Worm (Caenorhabditis elegans) whole organism, L4 larva: Measurements from ENCODE around the gene str-47.

Experiments
- F10B5.3 ChIP-seq: sonication (generic microtip); optimal IDR thresholded peaks from 2 replicates; lab custom pipeline; 2016; ENCODE audit warnings: mild to moderate bottlenecking, missing genetic modification characterization, missing compliant biosample characterization
- F26F4.8 ChIP-seq: fragments of 200-800 bp; sonication (Bioruptor generic); conservative IDR thresholded peaks from 2 replicates; pipeline ENCODE4 v1.3.6; 2022; ENCODE audit warnings: missing genetic modification characterization, missing compliant biosample characterization
- R02D3.7 ChIP-seq: fragments of 150-350 bp; sonication (generic microtip); optimal IDR thresholded peaks from 3 replicates; lab custom pipeline; 2014; ENCODE audit warnings: missing biosample characterization, missing genetic modification characterization
- T26A8.4 ChIP-seq: fragments of 200-800 bp; sonication (Bioruptor generic); IDR thresholded peaks from 2 replicates; pipeline ENCODE4 v1.3.6; 2022; ENCODE audit warnings: missing genetic modification characterization, missing compliant biosample characterization
- Y105C5A.15 ChIP-seq: fragments of 200-800 bp; sonication (Bioruptor generic); IDR thresholded peaks from 2 replicates; pipeline ENCODE4 v1.3.6; 2022; ENCODE audit warnings: missing genetic modification characterization, missing compliant biosample characterization
- ZK337.2 ChIP-seq: fragments of 200-800 bp; sonication (Bioruptor generic); IDR thresholded peaks from 2 replicates; pipeline ENCODE4 v1.3.6; 2022; ENCODE audit warnings: missing genetic modification reagents, missing genetic modification characterization, missing compliant biosample characterization
- aha-1 ChIP-seq: fragments of 150-350 bp; peaks from one replicate; lab custom pipeline; 2014; ENCODE audit warnings: missing biosample characterization, missing genetic modification characterization
- aly-2 ChIP-seq: sonication (generic microtip); optimal IDR thresholded peaks from 2 replicates; lab custom pipeline; 2018; ENCODE audit warnings: missing biosample characterization, missing genetic modification characterization
- arid-1 ChIP-seq: fragments of 200-800 bp; sonication (Bioruptor generic); conservative IDR thresholded peaks from 2 replicates; pipeline ENCODE4 v1.3.6; 2022; ENCODE audit warnings: missing genetic modification reagents, missing genetic modification characterization, missing compliant biosample characterization
- attf-4 ChIP-seq: sonication (generic microtip); optimal IDR thresholded peaks from 3 replicates; lab custom pipeline; 2017; ENCODE audit warnings: missing biosample characterization, missing genetic modification characterization
- ceh-20 ChIP-seq: fragments of 200-800 bp; sonication (Bioruptor generic); IDR thresholded peaks from 2 replicates; pipeline ENCODE4 v1.3.6; 2022; ENCODE audit warnings: missing genetic modification reagents, missing genetic modification characterization, missing compliant biosample characterization
- ceh-28 ChIP-seq: fragments of 150-350 bp; optimal IDR thresholded peaks from 2 replicates; lab custom pipeline; 2014; ENCODE audit warnings: missing biosample characterization, missing genetic modification reagents, missing genetic modification characterization
- ctbp-1 ChIP-seq: fragments of 200-800 bp; sonication (Bioruptor generic); IDR thresholded peaks from 2 replicates; pipeline ENCODE4 v1.3.6; 2022; ENCODE audit warnings: missing genetic modification reagents, missing genetic modification characterization, missing compliant biosample characterization
- daf-19 ChIP-seq: fragments of 200-800 bp; sonication (Bioruptor generic); conservative IDR thresholded peaks from 2 replicates; pipeline ENCODE4 v1.3.6; 2022; ENCODE audit warnings: missing genetic modification characterization, missing compliant biosample characterization
- dmd-9 ChIP-seq: fragments of 200-800 bp; sonication (Bioruptor generic); IDR thresholded peaks from 2 replicates; pipeline ENCODE4 v1.3.6; 2022; ENCODE audit warnings: missing genetic modification reagents, missing genetic modification characterization, missing compliant biosample characterization
- dpl-1 ChIP-seq: fragments of 150-350 bp; optimal IDR thresholded peaks from 2 replicates; lab custom pipeline; 2014; ENCODE audit warnings: missing biosample characterization, missing genetic modification reagents, missing genetic modification characterization
- dve-1 ChIP-seq: sonication (generic microtip); optimal IDR thresholded peaks from 2 replicates; lab custom pipeline; 2017; ENCODE audit warnings: antibody characterized with exemption, mild to moderate bottlenecking, missing genetic modification characterization, missing compliant biosample characterization; ENCODE audit not compliant: insufficient read depth
- egl-27 ChIP-seq: sonication (generic microtip); optimal IDR thresholded peaks from 3 replicates; lab custom pipeline; 2017; ENCODE audit warnings: missing biosample characterization, missing genetic modification reagents, missing genetic modification characterization
- fkh-10 ChIP-seq: fragments of 150-350 bp; optimal IDR thresholded peaks from 2 replicates; lab custom pipeline; 2014; ENCODE audit warnings: missing biosample characterization, missing genetic modification reagents, missing genetic modification characterization
- jun-1 ChIP-seq: fragments of 150-350 bp; optimal IDR thresholded peaks from 2 replicates; lab custom pipeline; 2014; ENCODE audit warnings: missing biosample characterization, missing genetic modification reagents, missing genetic modification characterization
- lsy-2 ChIP-seq, 2 experiments: fragments of 150-350 bp in 1 of 2; sonication (generic microtip) in 1 of 2; optimal IDR thresholded peaks; 2 replicates each; lab custom pipeline; 2014 to 2017; ENCODE audit warnings: missing biosample characterization in 2 of 2, missing genetic modification characterization in 2 of 2
- madf-5 ChIP-seq, 2 experiments: fragments of 200-800 bp; sonication (Bioruptor generic); IDR thresholded peaks; 2 replicates each; pipeline ENCODE4 v1.3.6; 2022; ENCODE audit warnings: missing compliant biosample characterization in 2 of 2, missing genetic modification characterization in 2 of 2
- madf-9 ChIP-seq: fragments of 200-800 bp; sonication (Bioruptor generic); conservative IDR thresholded peaks from 2 replicates; pipeline ENCODE4 v1.3.6; 2022; ENCODE audit warnings: missing genetic modification reagents, missing genetic modification characterization, missing compliant biosample characterization
- mdt-29 ChIP-seq: fragments of 200-800 bp; sonication (Bioruptor generic); IDR thresholded peaks from 2 replicates; pipeline ENCODE4 v1.3.6; 2022; ENCODE audit warnings: missing genetic modification reagents, missing genetic modification characterization, missing compliant biosample characterization
- mes-2 ChIP-seq: sonication (generic microtip); optimal IDR thresholded peaks from 2 replicates; lab custom pipeline; 2016; ENCODE audit warnings: missing genotype, mild to moderate bottlenecking, missing genetic modification characterization, missing compliant biosample characterization; ENCODE audit not compliant: poor library complexity, severe bottlenecking
- mxl-2 ChIP-seq: fragments of 200-800 bp; sonication (Bioruptor generic); conservative IDR thresholded peaks from 2 replicates; pipeline ENCODE4 v1.3.6; 2022; ENCODE audit warnings: missing genetic modification reagents, missing genetic modification characterization, missing compliant biosample characterization
- nhr-11 ChIP-seq: fragments of 150-350 bp; optimal IDR thresholded peaks from 2 replicates; lab custom pipeline; 2014; ENCODE audit warnings: missing biosample characterization, missing genetic modification characterization
- nhr-28 ChIP-seq: fragments of 150-350 bp; optimal IDR thresholded peaks from 2 replicates; lab custom pipeline; 2014; ENCODE audit warnings: missing biosample characterization, missing genetic modification characterization
- nhr-42 ChIP-seq: fragments of 200-800 bp; sonication (Bioruptor generic); IDR thresholded peaks from 2 replicates; pipeline ENCODE4 v1.3.6; 2022; ENCODE audit warnings: missing genetic modification characterization, missing compliant biosample characterization
- nhr-48 ChIP-seq: sonication (generic microtip); optimal IDR thresholded peaks from 2 replicates; lab custom pipeline; 2016; ENCODE audit warnings: mild to moderate bottlenecking, missing genetic modification characterization, missing compliant biosample characterization
- pha-4 ChIP-seq, 2 experiments: fragments of 150-350 bp in 1 of 2; fragments of 200-800 bp in 1 of 2; sonication (Bioruptor generic) in 1 of 2; IDR thresholded peaks in 1 of 2; optimal IDR thresholded peaks in 1 of 2; 2 replicates each; pipeline versions ENCODE4 v1.3.6 to Lab custom; 2014 to 2022; ENCODE audit warnings: missing genetic modification characterization in 2 of 2, missing genetic modification reagents in 2 of 2, missing biosample characterization in 1 of 2, missing compliant biosample characterization in 1 of 2
- php-3 ChIP-seq: fragments of 200-800 bp; sonication (Bioruptor generic); IDR thresholded peaks from 2 replicates; pipeline ENCODE4 v1.3.6; 2022; ENCODE audit warnings: missing genetic modification reagents, missing genetic modification characterization, missing compliant biosample characterization
- set-16 ChIP-seq: fragments of 200-800 bp; sonication (Bioruptor generic); IDR thresholded peaks from 2 replicates; pipeline ENCODE4 v1.3.6; 2022; ENCODE audit warnings: missing genetic modification reagents, missing genetic modification characterization, missing compliant biosample characterization
- snpc-4 ChIP-seq: fragments of 150-350 bp; optimal IDR thresholded peaks from 2 replicates; lab custom pipeline; 2014; ENCODE audit warnings: missing biosample characterization, missing genetic modification characterization
- spr-1 ChIP-seq: sonication (generic microtip); optimal IDR thresholded peaks from 2 replicates; lab custom pipeline; 2016; ENCODE audit warnings: mild to moderate bottlenecking, missing genetic modification characterization, missing compliant biosample characterization
- tag-97 ChIP-seq: fragments of 200-800 bp; sonication (Bioruptor generic); IDR thresholded peaks from 2 replicates; pipeline ENCODE4 v1.3.6; 2022; ENCODE audit warnings: missing genetic modification characterization, missing compliant biosample characterization
- tra-1 ChIP-seq: fragments of 200-800 bp; sonication (Bioruptor generic); IDR thresholded peaks from 2 replicates; pipeline ENCODE4 v1.3.6; 2022; ENCODE audit warnings: missing genetic modification reagents, missing genetic modification characterization, missing compliant biosample characterization
- unc-39 ChIP-seq: sonication (generic microtip); optimal IDR thresholded peaks from 2 replicates; lab custom pipeline; 2017; ENCODE audit warnings: missing biosample characterization, missing genetic modification characterization
- unc-62 ChIP-seq, 3 experiments: fragments of 150-350 bp in 1 of 3; sonication (generic microtip); optimal IDR thresholded peaks in 2 of 3; peaks in 1 of 3; 1 replicate in 1 of 3; 2 replicates in 2 of 3; lab custom pipeline; 2014 to 2017; ENCODE audit warnings: missing biosample characterization in 3 of 3, missing genetic modification characterization in 3 of 3, missing genetic modification reagents in 3 of 3, missing genotype in 1 of 3
- zfp-3 ChIP-seq: fragments of 200-800 bp; sonication (Bioruptor generic); conservative IDR thresholded peaks from 2 replicates; pipeline ENCODE4 v1.3.6; 2022; ENCODE audit warnings: missing genetic modification reagents, missing genetic modification characterization, missing compliant biosample characterization
- ztf-11 ChIP-seq: fragments of 150-350 bp; optimal IDR thresholded peaks from 2 replicates; lab custom pipeline; 2014; ENCODE audit warnings: missing biosample characterization, missing genetic modification characterization
- ztf-7 ChIP-seq: fragments of 150-350 bp; optimal IDR thresholded peaks from 2 replicates; lab custom pipeline; 2014; ENCODE audit warnings: missing biosample characterization, missing genetic modification characterization

Gene str-47

DNA sequence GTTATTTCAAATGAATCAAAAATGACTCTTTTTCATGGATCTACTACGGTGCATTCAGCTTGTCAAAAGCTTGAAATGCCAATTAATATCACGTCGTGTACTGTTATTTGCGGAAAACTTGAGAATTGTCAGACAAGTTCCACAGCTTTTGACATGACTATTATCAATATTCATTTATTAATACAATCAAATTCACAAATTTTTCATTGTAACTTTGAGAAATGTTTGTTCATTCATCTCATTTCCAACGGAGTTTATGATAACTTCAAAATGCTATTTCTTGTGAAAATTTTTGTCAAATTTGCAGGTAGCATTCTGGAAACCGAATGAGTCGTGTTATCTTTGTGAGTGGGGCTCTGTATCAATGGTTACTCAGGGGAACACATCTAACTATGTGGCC lies 27.4 kb upstream of the str-47 start, which contains the start of gene C50E3.15:
Gene C50E3.15, plus strand, starts transcription at position 301 of the 400 bp plus-strand sequence.
- TF ChIP-seq ceh-20 (GFP tag; lab: Robert Waterston, UW) (no peak), F26F4.8 (GFP tag; lab: Robert Waterston, UW) (no peak), unc-62 (GFP tag; optimal IDR thresholded peaks at IDR 0.05 in 1 of 2; lab: Kevin White, UChicago) (peak in 1 of 2 experiments; percentile 78), unc-62 (tag; optimal IDR thresholded peaks at IDR 0.05; lab: Kevin White, UChicago) (no peak)
- TF ChIP-seq, all 104 proteins: peak for 1

DNA sequence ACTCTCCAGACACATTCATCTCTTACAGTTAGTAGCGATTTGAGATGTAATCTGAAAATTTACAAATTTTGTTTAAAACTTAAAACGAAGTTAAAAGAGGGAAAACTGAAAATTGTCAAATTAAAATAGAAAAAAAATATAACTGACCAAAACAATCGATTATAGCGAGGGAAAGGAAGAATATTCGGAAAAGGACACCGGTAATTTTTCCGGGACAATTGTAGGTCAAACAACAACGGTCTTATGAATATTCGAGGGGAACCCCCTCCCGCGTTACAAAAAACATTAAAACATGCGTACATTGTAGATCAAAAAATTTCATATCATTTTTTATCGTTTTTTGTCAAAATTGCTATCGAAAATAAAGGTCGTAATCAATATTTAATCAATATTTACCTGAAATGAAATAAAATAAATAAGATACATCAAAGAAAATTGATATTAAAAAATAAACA lies 23.5 kb upstream of the str-47 start, which contains the start of gene C50E3.12:
Gene C50E3.12, minus strand, starts transcription at position 51 of the 455 bp plus-strand sequence.
- TF ChIP-seq tra-1 (no peak), ceh-28 (no peak), jun-1 (tag; lab: Kevin White, UChicago) (no peak), mdt-29 (GFP tag; lab: Robert Waterston, UW) (no peak), nhr-11 (tag; lab: Kevin White, UChicago) (no peak), ctbp-1 (no peak), ztf-11 (tag; lab: Kevin White, UChicago) (no peak), aha-1 (tag; lab: Kevin White, UChicago) (no peak), set-16 (no peak), mes-2 (no peak), arid-1 (GFP tag; lab: Robert Waterston, UW) (no peak), F10B5.3 (tag; lab: Kevin White, UChicago) (no peak), madf-9 (GFP tag; lab: Robert Waterston, UW) (no peak), nhr-28 (no peak), dmd-9 (GFP tag; lab: Robert Waterston, UW) (no peak), lsy-2 (tag; optimal IDR thresholded peaks at IDR 0.05; lab: Kevin White, UChicago) (no peak), fkh-10 (GFP tag; lab: Kevin White, UChicago) (no peak), pha-4 (GFP tag; IDR thresholded peaks at IDR 0.05; lab: Robert Waterston, UW) (no peak), pha-4 (tag; optimal IDR thresholded peaks at IDR 0.05; lab: Kevin White, UChicago) (no peak)
- TF ChIP-seq, all 104 proteins: peak for 0

DNA sequence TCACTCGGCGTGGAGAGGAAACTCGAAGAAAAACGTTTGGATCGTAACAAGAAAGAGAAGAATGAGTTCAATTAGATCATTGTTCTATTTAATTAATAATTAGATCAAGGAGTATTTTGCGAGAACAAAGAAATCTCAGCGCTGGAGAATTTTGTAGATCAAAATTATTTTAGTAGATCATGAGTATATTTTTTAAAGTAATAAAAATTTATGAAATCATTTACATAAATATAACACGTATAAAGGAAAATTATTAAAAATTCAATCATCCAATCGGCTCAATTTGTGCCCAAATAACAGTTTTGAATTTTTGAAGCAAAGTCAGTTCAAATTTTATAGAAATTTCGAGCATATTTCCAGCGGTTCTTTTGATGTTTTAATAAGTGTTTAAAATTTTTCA lies 21.4 kb upstream of the str-47 start, which contains the start of gene C50E3.13:
Gene C50E3.13, minus strand, starts transcription at position 101 of the 400 bp plus-strand sequence.
- TF ChIP-seq ceh-20 (GFP tag; lab: Robert Waterston, UW) (no peak), zfp-3 (no peak), nhr-48 (tag; lab: Kevin White, UChicago) (no peak), F26F4.8 (GFP tag; lab: Robert Waterston, UW) (no peak), spr-1 (tag; lab: Kevin White, UChicago) (no peak), dpl-1 (GFP tag; lab: Kevin White, UChicago) (no peak), ztf-7 (no peak), F10B5.3 (tag; lab: Kevin White, UChicago) (no peak), tag-97 (GFP tag; lab: Robert Waterston, UW) (no peak), dve-1 (tag; lab: Kevin White, UChicago) (no peak)

DNA sequence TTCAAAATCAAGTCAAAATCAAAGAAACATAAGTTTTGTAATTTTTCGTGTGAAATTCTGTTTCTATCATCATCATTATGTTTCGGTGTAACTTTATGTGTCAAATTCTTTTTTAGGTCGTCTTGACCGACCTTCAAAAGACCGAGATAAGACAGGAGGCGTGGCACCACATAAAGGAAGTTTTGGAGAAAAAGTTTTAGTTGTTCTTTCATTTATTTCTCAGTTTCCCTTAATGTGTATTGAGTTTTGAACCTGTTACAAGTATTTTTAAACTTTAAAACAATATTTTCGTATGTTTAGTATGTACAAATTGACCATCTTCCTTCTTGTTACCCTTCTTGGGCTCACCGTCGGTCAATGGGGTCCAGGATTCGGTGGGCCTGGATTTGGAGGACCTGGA lies 20.9 kb upstream of the str-47 start, which contains the start of gene grsp-4:
Gene grsp-4, plus strand, starts transcription at position 301 of the 400 bp plus-strand sequence.
- TF ChIP-seq aha-1 (tag; lab: Kevin White, UChicago) (peak; percentile 6), unc-39 (tag; lab: Kevin White, UChicago) (no peak), nhr-42 (GFP tag; lab: Robert Waterston, UW) (no peak)

DNA sequence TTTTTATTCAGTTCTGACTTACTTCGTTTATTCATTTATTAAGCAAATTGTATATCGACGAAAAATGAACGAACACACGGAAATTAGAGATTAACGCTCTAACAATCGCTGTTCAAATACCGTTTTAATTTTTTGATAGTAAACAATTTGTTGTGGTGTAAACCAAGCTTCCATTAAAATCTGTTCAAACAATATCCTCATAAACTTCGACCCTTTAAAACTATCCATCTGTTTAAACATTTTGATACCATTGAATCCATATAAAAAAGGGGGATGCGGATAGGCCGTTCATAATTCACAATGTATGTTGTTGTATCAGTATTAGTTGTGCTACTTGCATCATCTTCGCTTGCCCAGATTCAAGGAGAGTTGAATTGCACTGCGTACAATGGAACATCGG lies 19.0 kb upstream of the str-47 start, which contains the start of gene F07C4.6:
Gene F07C4.6, plus strand, starts transcription at position 301 of the 400 bp plus-strand sequence.
- TF ChIP-seq madf-5 (GFP tag; IDR thresholded peaks at IDR 0.05; lab: Robert Waterston, UW) (no peak), ztf-7 (no peak), mxl-2 (GFP tag; lab: Robert Waterston, UW) (no peak), lsy-2 (tag; optimal IDR thresholded peaks at IDR 0.05; lab: Kevin White, UChicago) (no peak), egl-27 (tag; lab: Kevin White, UChicago) (no peak), php-3 (no peak), daf-19 (GFP tag; lab: Robert Waterston, UW) (no peak), Y105C5A.15 (GFP tag; lab: Robert Waterston, UW) (no peak), unc-39 (tag; lab: Kevin White, UChicago) (no peak), ZK337.2 (GFP tag; lab: Robert Waterston, UW) (no peak), snpc-4 (tag; lab: Kevin White, UChicago) (no peak), attf-4 (tag; lab: Kevin White, UChicago) (no peak), T26A8.4 (GFP tag; lab: Robert Waterston, UW) (no peak), R02D3.7 (tag; lab: Kevin White, UChicago) (no peak), fkh-10 (GFP tag; lab: Kevin White, UChicago) (no peak), aly-2 (no peak)
